Worm (Caenorhabditis elegans) whole organism, L4/young adult: ENCODE results near the gene F21A3.4.

Experiments used
- W03F9.2 ChIP-seq: fragments of 150-350 bp; optimal IDR thresholded peaks from 2 replicates; lab custom pipeline; 2014; ENCODE audit warnings: missing biosample characterization, missing genetic modification characterization
- dao-5 ChIP-seq: sonication (generic microtip); optimal IDR thresholded peaks from 2 replicates; lab custom pipeline; 2016; ENCODE audit warnings: missing genotype, missing genetic modification characterization, moderate library complexity, missing compliant biosample characterization
- him-1 ChIP-seq: sonication (generic microtip); optimal IDR thresholded peaks from 2 replicates; lab custom pipeline; 2016; ENCODE audit warnings: missing genotype, missing genetic modification reagents, missing genetic modification characterization, missing compliant biosample characterization

DNA sequence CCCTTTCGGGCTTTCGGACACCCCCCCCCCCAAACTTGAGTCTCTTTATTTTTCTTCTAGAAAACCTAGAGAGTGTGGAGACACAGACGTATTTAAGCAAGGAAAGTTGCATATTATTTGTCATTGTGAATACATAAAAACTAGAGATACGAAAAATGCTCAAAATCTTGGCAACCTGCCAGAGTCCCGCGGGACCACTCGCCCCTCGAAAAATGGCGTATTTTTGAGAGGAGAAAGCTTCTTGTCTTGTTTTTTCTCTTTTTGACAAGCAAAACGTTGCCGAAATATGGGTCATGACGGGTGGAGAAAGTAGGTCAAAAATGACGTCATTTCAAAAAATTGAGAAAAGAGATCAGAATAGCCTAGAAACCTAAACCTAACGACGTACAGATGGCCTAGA is 16.0 kb upstream of the F21A3.4 start:
- TF ChIP-seq dao-5 (tag; lab: Kevin White, UChicago) (no peak), him-1 (tag; lab: Kevin White, UChicago) (no peak), W03F9.2 (tag; lab: Kevin White, UChicago) (no peak)
